Worm (Caenorhabditis elegans): ENCODE results near the gene sri-57.
"Not testable (repeated sequence)": the region's sequence is repeated elsewhere in the genome, so short reads cannot be mapped to it uniquely, and the experiment has no call there.

Gene sri-57

ce11 chrII:2672320-2672719 is at the start of gene sri-57:
TSS of gene sri-57 (minus strand) at chrII:2672420.
- not testable (repeated sequence) for TF ChIP-seq unc-62 (GFP tag; optimal IDR thresholded peaks at IDR 0.05)

- TF ChIP-seq unc-62 (GFP tag; optimal IDR thresholded peaks at IDR 0.05), result no peak
These were observed 49.8 kb upstream of the sri-57 start for ce11 chrII:2721992-2722391.

- no peak for TF ChIP-seq unc-62 (GFP tag; optimal IDR thresholded peaks at IDR 0.05)
These were observed 47.0 kb upstream of the sri-57 start for ce11 chrII:2719212-2719611.

ce11 chrII:2717335-2717734 is 45.1 kb upstream of the sri-57 start, which contains the start of gene T05A8.3:
TSS of gene T05A8.3 (minus strand) at chrII:2717435.
- no peak for TF ChIP-seq unc-62 (GFP tag; optimal IDR thresholded peaks at IDR 0.05)

ce11 chrII:2710919-2711318 is 38.7 kb upstream of the sri-57 start, which contains the start of gene T05A8.2:
TSS of gene T05A8.2 (minus strand) at chrII:2711019.
- TF ChIP-seq unc-62 (GFP tag; optimal IDR thresholded peaks at IDR 0.05), result no peak

- no peak for TF ChIP-seq unc-62 (GFP tag; optimal IDR thresholded peaks at IDR 0.05)
These were observed 37.7 kb upstream of the sri-57 start, which contains the start of gene T05A8.1 for ce11 chrII:2709942-2710341. TSS of gene T05A8.1 (minus strand) at chrII:2710042.

- TF ChIP-seq unc-62 (GFP tag; optimal IDR thresholded peaks at IDR 0.05), result no peak
These were observed 35.7 kb upstream of the sri-57 start, which contains the start of gene Y47G7B.2 for ce11 chrII:2707872-2708271. TSS of gene Y47G7B.2 (minus strand) at chrII:2708014.

ce11 chrII:2705200-2705599 is 33.0 kb upstream of the sri-57 start, which contains the start of gene srh-128:
TSS of gene srh-128 (minus strand) at chrII:2705300.
- no peak for TF ChIP-seq unc-62 (GFP tag; optimal IDR thresholded peaks at IDR 0.05)

ce11 chrII:2702757-2703156 is 30.5 kb upstream of the sri-57 start, which contains the start of gene sri-60:
TSS of gene sri-60 (minus strand) at chrII:2702857.
- no peak for TF ChIP-seq unc-62 (GFP tag; optimal IDR thresholded peaks at IDR 0.05)

ce11 chrII:2700229-2700628 is 28.0 kb upstream of the sri-57 start, which contains the start of gene sri-61:
TSS of gene sri-61 (minus strand) at chrII:2700329.
- TF ChIP-seq unc-62 (GFP tag; optimal IDR thresholded peaks at IDR 0.05), result no peak

ce11 chrII:2698378-2698777 is 26.2 kb upstream of the sri-57 start, which contains the start of gene sri-62:
TSS of gene sri-62 (minus strand) at chrII:2698478.
- TF ChIP-seq unc-62 (GFP tag; optimal IDR thresholded peaks at IDR 0.05), result no peak

ce11 chrII:2695079-2695478 is 22.9 kb upstream of the sri-57 start:
- no peak for TF ChIP-seq unc-62 (GFP tag; optimal IDR thresholded peaks at IDR 0.05)

ce11 chrII:2692476-2692875 is 20.3 kb upstream of the sri-57 start, which contains the start of gene set-11:
TSS of gene set-11 (minus strand) at chrII:2692576.
- TF ChIP-seq unc-62 (GFP tag; optimal IDR thresholded peaks at IDR 0.05), result no peak

ce11 chrII:2690080-2690479 is 17.9 kb upstream of the sri-57 start, which contains the start of gene nspf-3:
TSS of gene nspf-3 (minus strand) at chrII:2690180.
- TF ChIP-seq unc-62 (GFP tag; optimal IDR thresholded peaks at IDR 0.05), result no peak

ce11 chrII:2688616-2689015 is 16.4 kb upstream of the sri-57 start, which contains the start of gene nspf-2:
TSS of gene nspf-2 (plus strand) at chrII:2688916.
- TF ChIP-seq unc-62 (GFP tag; optimal IDR thresholded peaks at IDR 0.05), result not testable (repeated sequence)

ce11 chrII:2686985-2687675 is 14.9 kb upstream of the sri-57 start, which contains the start of the genes sup-9 and nspf-1:
TSS of gene sup-9 (minus strand) at chrII:2687027.
TSS of gene nspf-1 (plus strand) at chrII:2687625.
- TF ChIP-seq unc-62 (GFP tag; optimal IDR thresholded peaks at IDR 0.05), result no peak

- TF ChIP-seq unc-62 (GFP tag; optimal IDR thresholded peaks at IDR 0.05), result no peak
These were observed 12.6 kb upstream of the sri-57 start for ce11 chrII:2684783-2685182.
